Fruit fly (Drosophila melanogaster) whole organism, wandering third instar larva: ENCODE results near the gene Klp67A.

Experiments used
- Abd-B ChIP-seq: fragments of >200 bp; optimal IDR thresholded peaks from 2 replicates; lab custom pipeline; 2017; ENCODE audit warnings: missing biosample characterization, missing genetic modification characterization
- CG32264 ChIP-seq: fragments of 200-800 bp; sonication (Bioruptor generic); optimal IDR thresholded peaks from 2 replicates; lab custom pipeline; 2016; ENCODE audit warnings: missing biosample characterization, missing genetic modification characterization
- CG9705 ChIP-seq: fragments of 200-800 bp; sonication (Bioruptor generic); optimal IDR thresholded peaks from 2 replicates; lab custom pipeline; 2018; ENCODE audit warnings: missing biosample characterization, mild to moderate bottlenecking, missing genetic modification characterization
- CrebA ChIP-seq: fragments of 200-800 bp; sonication (Bioruptor generic); optimal IDR thresholded peaks from 2 replicates; lab custom pipeline; 2016; ENCODE audit warnings: missing biosample characterization, mild to moderate bottlenecking, missing genetic modification characterization, borderline replicate concordance
- Dfd ChIP-seq: fragments of >200 bp; optimal IDR thresholded peaks from 2 replicates; lab custom pipeline; 2017; ENCODE audit warnings: missing biosample characterization, missing genetic modification characterization
- Dif ChIP-seq: fragments of 200-275, 200-300 bp; sonication (Bioruptor generic); optimal IDR thresholded peaks from 2 replicates; lab custom pipeline; 2018; ENCODE audit warnings: missing biosample characterization, missing genetic modification characterization; ENCODE audit not compliant: partially characterized antibody
- GATAd ChIP-seq: sonication (Bioruptor generic); optimal IDR thresholded peaks from 2 replicates; lab custom pipeline; 2016; ENCODE audit warnings: missing biosample characterization, missing genetic modification characterization
- HLH106 ChIP-seq: fragments of 200-800 bp; optimal IDR thresholded peaks from 3 replicates; lab custom pipeline; 2019; ENCODE audit warnings: missing biosample characterization, mild to moderate bottlenecking, missing genetic modification characterization, moderate library complexity
- Hnf4 ChIP-seq: fragments of 200-800 bp; sonication (Bioruptor generic); optimal IDR thresholded peaks from 2 replicates; lab custom pipeline; 2016; ENCODE audit warnings: missing biosample characterization, mild to moderate bottlenecking, missing genetic modification characterization
- Hr78 ChIP-seq: fragments of >200 bp; optimal IDR thresholded peaks from 2 replicates; lab custom pipeline; 2017; ENCODE audit warnings: missing biosample characterization, missing genetic modification characterization
- Hr83 ChIP-seq: fragments of 200-300 bp; sonication (Bioruptor generic); optimal IDR thresholded peaks from 2 replicates; lab custom pipeline; 2016; ENCODE audit warnings: missing biosample characterization, mild to moderate bottlenecking, missing genetic modification characterization, moderate library complexity; ENCODE audit not compliant: poor library complexity, severe bottlenecking
- Jra ChIP-seq: sonication (Bioruptor generic); optimal IDR thresholded peaks from 2 replicates; lab custom pipeline; 2016; ENCODE audit warnings: missing biosample characterization, missing genetic modification characterization
- Mio ChIP-seq: sonication (Bioruptor generic); optimal IDR thresholded peaks from 2 replicates; lab custom pipeline; 2016; ENCODE audit warnings: missing biosample characterization, missing genetic modification characterization
- Myc ChIP-seq: fragments of >200 bp; optimal IDR thresholded peaks from 2 replicates; lab custom pipeline; 2017
- N ChIP-seq: fragments of >200 bp; optimal IDR thresholded peaks from 2 replicates; lab custom pipeline; 2018; ENCODE audit warnings: missing biosample characterization, missing external identifiers, missing genetic modification characterization
- OdsH ChIP-seq: fragments of 200-800 bp; sonication (Bioruptor generic); optimal IDR thresholded peaks from 2 replicates; lab custom pipeline; 2016; ENCODE audit warnings: missing biosample characterization, mild to moderate bottlenecking, missing genetic modification characterization
- Rel ChIP-seq, 2 experiments: fragments of 200-800 bp; sonication (Bioruptor generic) in 1 of 2; optimal IDR thresholded peaks; 2 replicates in 1 of 2; 3 replicates in 1 of 2; lab custom pipeline; 2016 to 2019; ENCODE audit warnings: mild to moderate bottlenecking in 2 of 2, missing biosample characterization in 2 of 2, missing genetic modification characterization in 2 of 2, moderate library complexity in 1 of 2
- Sp1 ChIP-seq: fragments of 200-800 bp; sonication (Bioruptor generic); optimal IDR thresholded peaks from 3 replicates; lab custom pipeline; 2019; ENCODE audit warnings: missing biosample characterization, mild to moderate bottlenecking, missing genetic modification characterization, moderate library complexity
- Vsx2 ChIP-seq: fragments of 200-300, 225-300 bp; sonication (Bioruptor generic); optimal IDR thresholded peaks from 2 replicates; lab custom pipeline; 2018; ENCODE audit warnings: missing biosample characterization, missing genetic modification characterization; ENCODE audit not compliant: partially characterized antibody
- br ChIP-seq: fragments of 200-800 bp; sonication (Bioruptor generic); optimal IDR thresholded peaks from 2 replicates; lab custom pipeline; 2016; ENCODE audit warnings: missing biosample characterization, missing genetic modification characterization
- brk ChIP-seq: fragments of 200-800 bp; sonication (Bioruptor generic); optimal IDR thresholded peaks from 2 replicates; lab custom pipeline; 2016; ENCODE audit warnings: missing biosample characterization, mild to moderate bottlenecking, missing genetic modification characterization
- dl ChIP-seq, 2 experiments: fragments of 175-275, 200-275 bp in 1 of 2; fragments of 200-275 bp in 1 of 2; sonication (Bioruptor generic); optimal IDR thresholded peaks; lab custom pipeline; 2018; ENCODE audit warnings: mild to moderate bottlenecking in 2 of 2, missing biosample characterization in 2 of 2, missing genetic modification characterization in 2 of 2, moderate library complexity in 2 of 2; ENCODE audit not compliant: partially characterized antibody in 2 of 2, insufficient read depth in 1 of 2
- dmrt93B ChIP-seq: fragments of 200-800 bp; sonication (Bioruptor generic); optimal IDR thresholded peaks from 2 replicates; lab custom pipeline; 2018; ENCODE audit warnings: missing biosample characterization, mild to moderate bottlenecking, missing genetic modification characterization
- dsf ChIP-seq: sonication (Bioruptor generic); optimal IDR thresholded peaks from 2 replicates; lab custom pipeline; 2016; ENCODE audit warnings: missing biosample characterization, missing genetic modification characterization, borderline replicate concordance
- ey ChIP-seq: fragments of 200-800 bp; sonication (Bioruptor generic); optimal IDR thresholded peaks from 2 replicates; lab custom pipeline; 2016; ENCODE audit warnings: missing biosample characterization, missing genetic modification characterization
- foxo ChIP-seq, 2 experiments: fragments of 200-800 bp; sonication (Bioruptor generic); optimal IDR thresholded peaks; 2 replicates in 1 of 2; 3 replicates in 1 of 2; lab custom pipeline; 2016 to 2017; ENCODE audit warnings: missing biosample characterization in 2 of 2, missing genetic modification characterization in 2 of 2
- fru ChIP-seq: fragments of 200-800 bp; sonication (Bioruptor generic); optimal IDR thresholded peaks from 3 replicates; lab custom pipeline; 2016; ENCODE audit warnings: missing biosample characterization, mild to moderate bottlenecking, missing genetic modification characterization
- h ChIP-seq: fragments of 200-800 bp; sonication (Bioruptor generic); optimal IDR thresholded peaks from 3 replicates; lab custom pipeline; 2016; ENCODE audit warnings: missing biosample characterization, mild to moderate bottlenecking, missing genetic modification characterization
- jim ChIP-seq: fragments of 175-275, 200-325 bp; sonication (Bioruptor generic); optimal IDR thresholded peaks from 2 replicates; lab custom pipeline; 2016; ENCODE audit warnings: missing biosample characterization, mild to moderate bottlenecking, missing genetic modification characterization
- lola ChIP-seq: fragments of >200 bp; optimal IDR thresholded peaks from 2 replicates; lab custom pipeline; 2017; ENCODE audit warnings: missing biosample characterization, missing genetic modification characterization
- pan ChIP-seq: fragments of >200 bp; optimal IDR thresholded peaks from 2 replicates; lab custom pipeline; 2017
- psq ChIP-seq: fragments of 200-800 bp; sonication (Bioruptor generic); optimal IDR thresholded peaks from 3 replicates; lab custom pipeline; 2017; ENCODE audit warnings: missing biosample characterization, mild to moderate bottlenecking, missing genetic modification characterization, moderate library complexity
- rgr ChIP-seq: fragments of 200-800 bp; sonication (Bioruptor generic); optimal IDR thresholded peaks from 3 replicates; lab custom pipeline; 2016; ENCODE audit warnings: missing biosample characterization, mild to moderate bottlenecking, missing genetic modification characterization
- sage ChIP-seq: fragments of 200-800 bp; sonication (Bioruptor generic); optimal IDR thresholded peaks from 2 replicates; lab custom pipeline; 2016; ENCODE audit warnings: missing biosample characterization, mild to moderate bottlenecking, missing genetic modification characterization
- sv ChIP-seq: fragments of 200-800 bp; sonication (Bioruptor generic); optimal IDR thresholded peaks from 3 replicates; lab custom pipeline; 2016; ENCODE audit warnings: missing biosample characterization, missing genetic modification characterization
- tai ChIP-seq: sonication (Bioruptor generic); optimal IDR thresholded peaks from 2 replicates; lab custom pipeline; 2016; ENCODE audit warnings: missing biosample characterization, missing genetic modification characterization
- usp ChIP-seq: fragments of >200 bp; optimal IDR thresholded peaks from 2 replicates; lab custom pipeline; 2017; ENCODE audit warnings: missing biosample characterization, missing genetic modification characterization
- woc ChIP-seq: sonication (Bioruptor generic); optimal IDR thresholded peaks from 2 replicates; lab custom pipeline; 2016; ENCODE audit warnings: missing biosample characterization, mild to moderate bottlenecking, missing genetic modification characterization

Gene Klp67A

dm6 chr3L:9372278-9372975 lies 5.6 kb upstream of the Klp67A start, which contains the start of the genes Hsp67Bc, CG4456 and Hsp22:
Gene Hsp67Bc (minus strand): TSS chr3L:9372497.
Gene CG4456 (plus strand): TSS chr3L:9372722.
Gene Hsp22 (plus strand): TSS chr3L:9372931.
- TF ChIP-seq Dif (no peak), Rel (GFP tag; optimal IDR thresholded peaks at IDR 0.05; lab: Kevin White, UChicago) (no peak), Rel (tag; optimal IDR thresholded peaks at IDR 0.05; lab: Kevin White, UChicago) (peak; percentile 5)

dm6 chr3L:9370907-9371365 lies 4.1 kb upstream of the Klp67A start, which contains the start of gene Fdx1:
Gene Fdx1 (minus strand): TSS chr3L:9371238.
- TF ChIP-seq dsf (GFP tag; lab: Kevin White, UChicago) (peak; percentile 32), dl (GFP tag; optimal IDR thresholded peaks at IDR 0.05; lab: Kevin White, UChicago; ENCODE audit: insufficient read depth in 1 of 2, partially characterized antibody in 2 of 2) (no peak), Abd-B (GFP tag; lab: Kevin White, UChicago) (no peak), psq (GFP tag; lab: Kevin White, UChicago) (peak; percentile 39), usp (GFP tag; lab: Kevin White, UChicago) (no peak), Mio (GFP tag; lab: Kevin White, UChicago) (no peak), CG32264 (GFP tag; lab: Kevin White, UChicago) (no peak), tai (GFP tag; lab: Kevin White, UChicago) (no peak), pan (no peak), brk (GFP tag; lab: Kevin White, UChicago) (peak; percentile 61), Myc (lab: Kevin White, UChicago) (no peak), OdsH (GFP tag; lab: Kevin White, UChicago) (peak; percentile 43), dmrt93B (GFP tag; lab: Kevin White, UChicago) (no peak), fru (no peak), Sp1 (GFP tag; lab: Kevin White, UChicago) (peak; percentile 54), Dif (no peak), GATAd (GFP tag; lab: Kevin White, UChicago) (no peak), jim (no peak), Dfd (GFP tag; lab: Kevin White, UChicago) (no peak), h (GFP tag; lab: Kevin White, UChicago) (peak; percentile 40), br (GFP tag; lab: Kevin White, UChicago) (peak; percentile 20), Hr83 (GFP tag; lab: Kevin White, UChicago) (no peak), CG9705 (no peak), N (GFP tag; lab: Kevin White, UChicago) (no peak), Vsx2 (GFP tag; lab: Kevin White, UChicago) (no peak), HLH106 (tag; lab: Kevin White, UChicago) (peak; percentile 56), rgr (peak; percentile 43), Jra (peak; percentile 51), Rel (GFP tag; optimal IDR thresholded peaks at IDR 0.05; lab: Kevin White, UChicago) (no peak), Rel (tag; optimal IDR thresholded peaks at IDR 0.05; lab: Kevin White, UChicago) (peak; percentile 58), Hnf4 (GFP tag; lab: Kevin White, UChicago) (peak; percentile 68), lola (no peak), woc (GFP tag; lab: Kevin White, UChicago) (peak; percentile 61), foxo (GFP tag; optimal IDR thresholded peaks at IDR 0.05; lab: Kevin White, UChicago) (peak in 1 of 2 experiments; percentile 66), Hr78 (GFP tag; lab: Kevin White, UChicago) (no peak), sage (GFP tag; lab: Kevin White, UChicago) (peak; percentile 30), sv (GFP tag; lab: Kevin White, UChicago) (peak; percentile 43), CrebA (GFP tag; lab: Kevin White, UChicago) (no peak), ey (GFP tag; lab: Kevin White, UChicago) (peak; percentile 23)
